Worm (Caenorhabditis elegans) whole organism, mixed stage, embryonic: ENCODE measurements around the gene R151.8.

Experiments
- elt-1 ChIP-seq: sonication (generic microtip); optimal IDR thresholded peaks from 2 replicates; lab custom pipeline; 2017; ENCODE audit warnings: missing genetic modification characterization, mild to moderate bottlenecking, missing compliant biosample characterization, antibody characterized with exemption, moderate library complexity, borderline replicate concordance; ENCODE audit not compliant: insufficient read depth
- elt-3 ChIP-seq: fragments of 150-350 bp; optimal IDR thresholded peaks from 2 replicates; lab custom pipeline; 2014; ENCODE audit warnings: missing biosample characterization, missing genetic modification characterization
- lin-13 ChIP-seq: fragments of 150-350 bp; optimal IDR thresholded peaks from 2 replicates; lab custom pipeline; 2014; ENCODE audit warnings: missing biosample characterization, missing genetic modification characterization
- lsy-2 ChIP-seq: fragments of 150-350 bp; optimal IDR thresholded peaks from 2 replicates; lab custom pipeline; 2014; ENCODE audit warnings: missing biosample characterization, missing genetic modification characterization
- mep-1 ChIP-seq: fragments of 150-350 bp; optimal IDR thresholded peaks from 2 replicates; lab custom pipeline; 2017; ENCODE audit warnings: missing biosample characterization, missing genetic modification reagents, missing genetic modification characterization, inconsistent platforms
- nhr-237 ChIP-seq: fragments of 150-350 bp; optimal IDR thresholded peaks from 2 replicates; lab custom pipeline; 2014; ENCODE audit warnings: missing biosample characterization, missing genetic modification characterization
- nhr-28 ChIP-seq: fragments of 150-350 bp; optimal IDR thresholded peaks from 2 replicates; lab custom pipeline; 2014; ENCODE audit warnings: missing biosample characterization, missing genetic modification characterization
- pha-4 ChIP-seq: fragments of 150-350 bp; optimal IDR thresholded peaks from 2 replicates; lab custom pipeline; 2018; ENCODE audit warnings: missing biosample characterization, missing genetic modification reagents, missing genetic modification characterization
- unc-39 ChIP-seq: fragments of 150-350 bp; optimal IDR thresholded peaks from 2 replicates; lab custom pipeline; 2014; ENCODE audit warnings: missing biosample characterization, missing genetic modification characterization
- unc-62 ChIP-seq: fragments of 150-350 bp; optimal IDR thresholded peaks from 2 replicates; lab custom pipeline; 2014; ENCODE audit warnings: missing biosample characterization, missing genetic modification reagents, missing genetic modification characterization
- zip-8 ChIP-seq: fragments of 150-350 bp; optimal IDR thresholded peaks from 2 replicates; lab custom pipeline; 2014; ENCODE audit warnings: missing biosample characterization, missing genetic modification characterization
- ztf-11 ChIP-seq: fragments of 150-350 bp; optimal IDR thresholded peaks from 2 replicates; lab custom pipeline; 2014; ENCODE audit warnings: missing biosample characterization, missing genetic modification characterization

- TF ChIP-seq mep-1 (tag; lab: Kevin White, UChicago) (no peak), unc-62 (GFP tag; lab: Kevin White, UChicago) (no peak), lin-13 (tag; lab: Kevin White, UChicago) (no peak), nhr-28 (tag; lab: Kevin White, UChicago) (no peak), pha-4 (tag; lab: Kevin White, UChicago) (no peak), unc-39 (no peak), elt-1 (tag; lab: Kevin White, UChicago) (no peak), nhr-237 (tag; lab: Kevin White, UChicago) (no peak), ztf-11 (tag; lab: Kevin White, UChicago) (no peak), lsy-2 (tag; lab: Kevin White, UChicago) (no peak), elt-3 (tag; lab: Kevin White, UChicago) (no peak), zip-8 (no peak)
These were observed at the start of gene R151.8 for ce11 chrIII:7229687-7230086.
